Worm (Caenorhabditis elegans) whole organism, late embryonic: ENCODE data around the gene ugt-12.

Experiments used
- T23F11.4 ChIP-seq: fragments of 200-800 bp; sonication (Bioruptor generic); optimal IDR thresholded peaks from 2 replicates; lab custom pipeline; 2018; ENCODE audit warnings: mild to moderate bottlenecking, missing genetic modification characterization, missing compliant biosample characterization
- ahr-1 ChIP-seq: sonication (generic microtip); optimal IDR thresholded peaks from 2 replicates; lab custom pipeline; 2016; ENCODE audit warnings: missing genetic modification characterization, missing compliant biosample characterization
- ama-1 ChIP-seq: fragments of 150-350 bp; optimal IDR thresholded peaks from 2 replicates; lab custom pipeline; 2014
- ceh-24 ChIP-seq: sonication (generic microtip); optimal IDR thresholded peaks from 2 replicates; lab custom pipeline; 2016; ENCODE audit warnings: mild to moderate bottlenecking, missing genetic modification characterization, missing compliant biosample characterization
- dmd-4 ChIP-seq: sonication (generic microtip); optimal IDR thresholded peaks from 2 replicates; lab custom pipeline; 2016; ENCODE audit warnings: borderline replicate concordance, missing genetic modification characterization, missing compliant biosample characterization
- fkh-10 ChIP-seq: fragments of 150-350 bp; optimal IDR thresholded peaks from 2 replicates; lab custom pipeline; 2014; ENCODE audit warnings: missing biosample characterization, missing genetic modification reagents, missing genetic modification characterization
- nhr-11 ChIP-seq: fragments of 150-350 bp; optimal IDR thresholded peaks from 2 replicates; lab custom pipeline; 2014; ENCODE audit warnings: missing biosample characterization, missing genetic modification characterization
- pha-2 ChIP-seq: sonication (generic microtip); optimal IDR thresholded peaks from 2 replicates; lab custom pipeline; 2017; ENCODE audit warnings: mild to moderate bottlenecking, missing genetic modification characterization, missing compliant biosample characterization
- syd-9 ChIP-seq: sonication (generic microtip); optimal IDR thresholded peaks from 2 replicates; lab custom pipeline; 2016; ENCODE audit warnings: mild to moderate bottlenecking, missing genetic modification characterization, moderate library complexity, missing compliant biosample characterization
- unc-3 ChIP-seq, 2 experiments: fragments of 200-800 bp in 1 of 2; sonication (Bioruptor generic) in 1 of 2; sonication (generic microtip) in 1 of 2; conservative IDR thresholded peaks in 1 of 2; optimal IDR thresholded peaks in 1 of 2; 2 replicates each; pipeline versions ENCODE4 v1.3.6 to Lab custom; 2016 to 2022; ENCODE audit warnings: missing compliant biosample characterization in 2 of 2, missing genetic modification characterization in 2 of 2, missing genetic modification reagents in 1 of 2

ce11 chrV:4862737-4863136 lies 26.7 kb downstream of the ugt-12 start, which contains the start of gene C37H5.13:
- TF ChIP-seq ahr-1 (tag; lab: Kevin White, UChicago) (no peak), T23F11.4 (GFP tag; lab: Kevin White, UChicago) (no peak), ama-1 (no peak), nhr-11 (tag; lab: Kevin White, UChicago) (no peak), dmd-4 (tag; lab: Kevin White, UChicago) (no peak), fkh-10 (GFP tag; lab: Kevin White, UChicago) (no peak), ceh-24 (tag; lab: Kevin White, UChicago) (no peak), unc-3 (GFP tag; conservative IDR thresholded peaks at IDR 0.05; lab: Robert Waterston, UW) (no peak), unc-3 (tag; optimal IDR thresholded peaks at IDR 0.05; lab: Kevin White, UChicago) (no peak), pha-2 (tag; lab: Kevin White, UChicago) (no peak), syd-9 (tag; lab: Kevin White, UChicago) (no peak)
